Fruit fly (Drosophila melanogaster) whole organism, embryonic: ENCODE data around the gene GC2.

Source experiments
- B-H2 ChIP-seq: fragments of 200-800 bp; sonication (Bioruptor generic); optimal IDR thresholded peaks from 2 replicates; lab custom pipeline; 2018; ENCODE audit warnings: missing biosample characterization, mild to moderate bottlenecking, missing genetic modification characterization
- CG1024 ChIP-seq: fragments of 200-800 bp; sonication (Bioruptor generic); IDR thresholded peaks from 2 replicates; pipeline ENCODE4 v1.3.6; 2022; ENCODE audit warnings: missing biosample characterization, missing genetic modification characterization
- CG10267 ChIP-seq: fragments of 200-800 bp; sonication (Bioruptor generic); optimal IDR thresholded peaks from 2 replicates; lab custom pipeline; 2018; ENCODE audit warnings: missing biosample characterization, mild to moderate bottlenecking, missing genetic modification characterization, moderate library complexity
- CG11504 ChIP-seq: fragments of 200-800 bp; sonication (Bioruptor generic); optimal IDR thresholded peaks from 3 replicates; lab custom pipeline; 2019; ENCODE audit warnings: missing biosample characterization, mild to moderate bottlenecking, missing genetic modification characterization, moderate library complexity
- CG1233 ChIP-seq: fragments of 200-800 bp; sonication (Bioruptor generic); optimal IDR thresholded peaks from 4 replicates; lab custom pipeline; 2018; ENCODE audit warnings: missing biosample characterization, mild to moderate bottlenecking, missing genetic modification characterization
- CG13775 ChIP-seq: fragments of 200-800 bp; sonication (Bioruptor generic); optimal IDR thresholded peaks from 3 replicates; lab custom pipeline; 2017; ENCODE audit warnings: missing biosample characterization, mild to moderate bottlenecking, missing genetic modification characterization
- CG14965 ChIP-seq: fragments of 200-800 bp; sonication (Bioruptor generic); optimal IDR thresholded peaks from 2 replicates; lab custom pipeline; 2016; ENCODE audit warnings: missing biosample characterization, missing genetic modification characterization, borderline replicate concordance
- CG15479 ChIP-seq: fragments of 200-800 bp; sonication (Bioruptor generic); optimal IDR thresholded peaks from 3 replicates; lab custom pipeline; 2019; ENCODE audit warnings: missing biosample characterization, mild to moderate bottlenecking, missing genetic modification characterization, moderate library complexity
- CG2116 ChIP-seq: fragments of 200-800 bp; sonication (Bioruptor generic); optimal IDR thresholded peaks from 3 replicates; lab custom pipeline; 2018; ENCODE audit warnings: missing biosample characterization, mild to moderate bottlenecking, missing genetic modification characterization
- CG2129 ChIP-seq: fragments of 200-800 bp; sonication (Bioruptor generic); IDR thresholded peaks from 2 replicates; pipeline ENCODE4 v1.3.6; 2022; ENCODE audit warnings: missing biosample characterization, missing genetic modification characterization; ENCODE audit not compliant: partially characterized antibody
- CG31441 ChIP-seq: fragments of 200-800 bp; sonication (Bioruptor generic); IDR thresholded peaks from 2 replicates; pipeline ENCODE4 v1.3.6; 2022; ENCODE audit warnings: missing biosample characterization, missing genetic modification characterization
- CG32532 ChIP-seq: fragments of 200-800 bp; sonication (Bioruptor generic); IDR thresholded peaks from 2 replicates; pipeline ENCODE4 v1.3.6; 2022; ENCODE audit warnings: missing biosample characterization, missing genetic modification characterization
- CG32767 ChIP-seq: fragments of 200-800 bp; sonication (Bioruptor generic); IDR thresholded peaks from 2 replicates; pipeline ENCODE4 v1.3.6; 2022; ENCODE audit warnings: missing biosample characterization, missing genetic modification characterization
- CG4820 ChIP-seq: fragments of 200-800 bp; sonication (Bioruptor generic); optimal IDR thresholded peaks from 3 replicates; lab custom pipeline; 2016; ENCODE audit warnings: missing biosample characterization, missing genetic modification characterization
- CG9817 ChIP-seq: fragments of 200-800 bp; sonication (Bioruptor generic); optimal IDR thresholded peaks from 2 replicates; lab custom pipeline; 2018; ENCODE audit warnings: missing biosample characterization, mild to moderate bottlenecking, missing genetic modification characterization, moderate library complexity
- D19B ChIP-seq: fragments of 200-800 bp; sonication (Bioruptor generic); optimal IDR thresholded peaks from 2 replicates; lab custom pipeline; 2017; ENCODE audit warnings: missing biosample characterization, mild to moderate bottlenecking, missing genetic modification characterization
- HHEX ChIP-seq: fragments of 200-800 bp; sonication (Bioruptor generic); optimal IDR thresholded peaks from 3 replicates; lab custom pipeline; 2017; ENCODE audit warnings: missing biosample characterization, mild to moderate bottlenecking, missing genetic modification characterization, missing genetic modification reagents
- HLHmδ ChIP-seq: fragments of 200-800 bp; sonication (Bioruptor generic); optimal IDR thresholded peaks from 2 replicates; lab custom pipeline; 2018; ENCODE audit warnings: missing biosample characterization, mild to moderate bottlenecking, missing genetic modification characterization, moderate library complexity
- HmgD ChIP-seq: fragments of 200-800 bp; sonication (Bioruptor generic); optimal IDR thresholded peaks from 3 replicates; lab custom pipeline; 2016; ENCODE audit warnings: missing biosample characterization, missing genetic modification characterization
- Pdp1 ChIP-seq, 2 experiments: fragments of 200-800 bp; sonication (Bioruptor generic); optimal IDR thresholded peaks; 3 replicates each; lab custom pipeline; 2016; ENCODE audit warnings: missing biosample characterization in 2 of 2, missing genetic modification characterization in 2 of 2, mild to moderate bottlenecking in 1 of 2, moderate library complexity in 1 of 2
- Side ChIP-seq: fragments of 200-800 bp; sonication (Bioruptor generic); optimal IDR thresholded peaks from 2 replicates; lab custom pipeline; 2016; ENCODE audit warnings: missing biosample characterization, missing genetic modification characterization
- Sry-β ChIP-seq: fragments of 200-800 bp; sonication (Bioruptor generic); optimal IDR thresholded peaks from 2 replicates; lab custom pipeline; 2018; ENCODE audit warnings: missing biosample characterization, mild to moderate bottlenecking, missing genetic modification characterization, moderate library complexity
- Sry-δ ChIP-seq: fragments of 200-800 bp; sonication (Bioruptor generic); optimal IDR thresholded peaks from 2 replicates; lab custom pipeline; 2016; ENCODE audit warnings: missing biosample characterization, missing genetic modification characterization
- Ssrp ChIP-seq: fragments of 200-800 bp; sonication (Bioruptor generic); optimal IDR thresholded peaks from 2 replicates; lab custom pipeline; 2018; ENCODE audit warnings: missing biosample characterization, mild to moderate bottlenecking, missing genetic modification characterization, moderate library complexity
- bigmax ChIP-seq: fragments of 200-800 bp; sonication (Bioruptor generic); optimal IDR thresholded peaks from 2 replicates; lab custom pipeline; 2018; ENCODE audit warnings: missing biosample characterization, mild to moderate bottlenecking, missing genetic modification characterization
- crc ChIP-seq: fragments of 200-800 bp; sonication (Bioruptor generic); optimal IDR thresholded peaks from 2 replicates; lab custom pipeline; 2016; ENCODE audit warnings: missing biosample characterization, missing genetic modification characterization
- danr ChIP-seq: fragments of 200-800 bp; sonication (Bioruptor generic); IDR thresholded peaks from 2 replicates; pipeline ENCODE4 v1.3.6; 2022; ENCODE audit warnings: missing biosample characterization, missing genetic modification characterization
- ftz-f1 ChIP-seq: fragments of 200-800 bp; sonication (Bioruptor generic); optimal IDR thresholded peaks from 2 replicates; lab custom pipeline; 2016; ENCODE audit warnings: missing biosample characterization, missing genetic modification characterization
- gem ChIP-seq: fragments of 200-800 bp; sonication (Bioruptor generic); optimal IDR thresholded peaks from 2 replicates; lab custom pipeline; 2019; ENCODE audit warnings: missing biosample characterization, mild to moderate bottlenecking, missing genetic modification characterization, moderate library complexity
- gsb ChIP-seq: fragments of 200-800 bp; sonication (Bioruptor generic); IDR thresholded peaks from 2 replicates; pipeline ENCODE4 v1.3.6; 2022; ENCODE audit warnings: missing biosample characterization, missing genetic modification characterization
- h ChIP-seq: fragments of >200 bp; optimal IDR thresholded peaks from 2 replicates; lab custom pipeline; 2017
- ind ChIP-seq: fragments of 200-800 bp; sonication (Bioruptor generic); optimal IDR thresholded peaks from 3 replicates; lab custom pipeline; 2016; ENCODE audit warnings: missing biosample characterization, missing genetic modification characterization
- kah ChIP-seq: fragments of 200-800 bp; sonication (Bioruptor generic); optimal IDR thresholded peaks from 2 replicates; lab custom pipeline; 2018; ENCODE audit warnings: missing biosample characterization, mild to moderate bottlenecking, missing genetic modification characterization
- kay ChIP-seq: fragments of 200-800 bp; sonication (Bioruptor generic); optimal IDR thresholded peaks from 2 replicates; lab custom pipeline; 2016; ENCODE audit warnings: missing biosample characterization, missing genetic modification characterization
- kni ChIP-seq: fragments of 200-800 bp; sonication (Bioruptor generic); optimal IDR thresholded peaks from 3 replicates; lab custom pipeline; 2017; ENCODE audit warnings: mild to moderate bottlenecking, missing biosample characterization, missing genetic modification reagents, missing genetic modification characterization
- odd ChIP-seq: fragments of 200-800 bp; sonication (Bioruptor generic); optimal IDR thresholded peaks from 2 replicates; lab custom pipeline; 2017; ENCODE audit warnings: missing biosample characterization, mild to moderate bottlenecking, missing genetic modification characterization
- otp ChIP-seq: fragments of 200-800 bp; sonication (Bioruptor generic); IDR thresholded peaks from 3 replicates; pipeline ENCODE4, ENCODE4 v1.3.6; 2022; ENCODE audit warnings: missing biosample characterization, missing genetic modification characterization
- ranshi ChIP-seq: fragments of 200-800 bp; sonication (Bioruptor generic); IDR thresholded peaks from 2 replicates; pipeline ENCODE4 v1.3.6; 2022; ENCODE audit warnings: missing biosample characterization, missing genetic modification characterization
- row ChIP-seq: fragments of 200-800 bp; sonication (Bioruptor generic); IDR thresholded peaks from 3 replicates; pipeline ENCODE4 v1.3.6; 2022; ENCODE audit warnings: missing biosample characterization, missing genetic modification characterization
- schlank ChIP-seq: fragments of 200-800 bp; sonication (Bioruptor generic); optimal IDR thresholded peaks from 2 replicates; lab custom pipeline; 2018; ENCODE audit warnings: missing biosample characterization, mild to moderate bottlenecking, missing genetic modification characterization
- tap ChIP-seq: fragments of 200-800 bp; optimal IDR thresholded peaks from 3 replicates; lab custom pipeline; 2019; ENCODE audit warnings: missing biosample characterization, mild to moderate bottlenecking, missing genetic modification characterization, moderate library complexity
- tin ChIP-seq: fragments of 200-800 bp; sonication (Bioruptor generic); optimal IDR thresholded peaks from 3 replicates; lab custom pipeline; 2016; ENCODE audit warnings: missing biosample characterization, missing genetic modification characterization
- tna ChIP-seq: fragments of 200-800 bp; sonication (Bioruptor generic); IDR thresholded peaks from 2 replicates; pipeline ENCODE4 v1.3.6; 2022; ENCODE audit warnings: missing biosample characterization, missing genetic modification characterization; ENCODE audit not compliant: partially characterized antibody
- twi ChIP-seq: fragments of 200-800 bp; optimal IDR thresholded peaks from 2 replicates; lab custom pipeline; 2019; ENCODE audit warnings: missing biosample characterization, mild to moderate bottlenecking, missing genetic modification characterization, moderate library complexity
- vnd ChIP-seq: fragments of 200-800 bp; sonication (Bioruptor generic); IDR thresholded peaks from 3 replicates; pipeline ENCODE4 v1.3.6; 2022; ENCODE audit warnings: missing biosample characterization, missing genetic modification characterization; ENCODE audit not compliant: partially characterized antibody
- zfh2 ChIP-seq: fragments of 200-800 bp; sonication (Bioruptor generic); optimal IDR thresholded peaks from 2 replicates; lab custom pipeline; 2016; ENCODE audit warnings: missing biosample characterization, missing genetic modification characterization

Gene GC2

dm6 chr3R:11977336-11977678 is 5.8 kb downstream of the GC2 start (continued):
- peak; percentile 58 for TF ChIP-seq D19B (GFP tag; lab: Kevin White, UChicago)
- TF ChIP-seq CG13775 = no peak
- TF ChIP-seq danr (GFP tag; lab: Robert Waterston, UW) = no peak
- TF ChIP-seq HLHmδ (GFP tag; lab: Kevin White, UChicago) = no peak
- no peak for TF ChIP-seq bigmax (GFP tag; lab: Kevin White, UChicago)
- no peak for TF ChIP-seq CG1024
- TF ChIP-seq CG14965 (GFP tag; lab: Kevin White, UChicago) = no peak
- no peak for TF ChIP-seq Sry-δ (GFP tag; lab: Kevin White, UChicago)
- no peak for TF ChIP-seq B-H2 (GFP tag; lab: Kevin White, UChicago)
- TF ChIP-seq schlank (tag; lab: Kevin White, UChicago) = no peak
- TF ChIP-seq zfh2 = no peak
- TF ChIP-seq tap = no peak
- peak; percentile 1 for TF ChIP-seq CG10267 (tag; lab: Kevin White, UChicago)
- no peak for TF ChIP-seq twi
- TF ChIP-seq CG32767 (GFP tag; lab: Robert Waterston, UW) = no peak
- peak; percentile 18 for TF ChIP-seq CG11504 (tag; lab: Kevin White, UChicago)
- no peak for TF ChIP-seq kni (GFP tag; lab: Kevin White, UChicago)
- no peak for TF ChIP-seq kah
- TF ChIP-seq h = no peak
- no peak for TF ChIP-seq Ssrp (tag; lab: Kevin White, UChicago)
- peak; percentile 26; the same call in 1 of the 3 replicates for TF ChIP-seq row (GFP tag; lab: Robert Waterston, UW)
- no peak for TF ChIP-seq ind (GFP tag; lab: Kevin White, UChicago)
- no peak for TF ChIP-seq HHEX (GFP tag; lab: Kevin White, UChicago)
- TF ChIP-seq CG2116 (GFP tag; lab: Kevin White, UChicago) = no peak
- TF ChIP-seq CG2129 (GFP tag; lab: Robert Waterston, UW) = no peak
- TF ChIP-seq CG1233 (GFP tag; lab: Kevin White, UChicago) = no peak
- TF ChIP-seq vnd = no peak
- no peak for TF ChIP-seq tna (GFP tag; lab: Robert Waterston, UW)
- TF ChIP-seq kay (GFP tag; lab: Kevin White, UChicago) = no peak
- no peak for TF ChIP-seq ranshi (GFP tag; lab: Robert Waterston, UW)
- no peak for TF ChIP-seq CG15479 (GFP tag; lab: Kevin White, UChicago)
- no peak for TF ChIP-seq odd (GFP tag; lab: Kevin White, UChicago)
- TF ChIP-seq Side (GFP tag; lab: Kevin White, UChicago) = no peak
- TF ChIP-seq otp = no peak
- no peak for TF ChIP-seq tin (GFP tag; lab: Kevin White, UChicago)
- no peak for TF ChIP-seq Sry-β
- TF ChIP-seq crc = no peak
- TF ChIP-seq CG32532 = no peak
- TF ChIP-seq ftz-f1 (GFP tag; lab: Kevin White, UChicago) = no peak
- TF ChIP-seq HmgD = no peak
- TF ChIP-seq gsb (GFP tag; lab: Robert Waterston, UW) = no peak
- no peak for TF ChIP-seq CG4820
- TF ChIP-seq CG9817 = no peak
- no peak for TF ChIP-seq Pdp1 (GFP tag; optimal IDR thresholded peaks at IDR 0.05; lab: Kevin White, UChicago)
- 0 out of 2 replicates have a peak, but pooled peaks have one; percentile 47 for TF ChIP-seq CG31441
- peak; percentile 48 for TF ChIP-seq gem (tag; lab: Kevin White, UChicago)
